Worm (Caenorhabditis elegans) whole organism, L2 larva: ENCODE results near the gene H32C10.1.
A peak's percentile ranks its signal among the peaks of the same experiment; 100 is the strongest.

Experiments
- C34F6.9 ChIP-seq: fragments of 150-350 bp; optimal IDR thresholded peaks from 2 replicates; lab custom pipeline; 2014; ENCODE audit warnings: missing biosample characterization, missing genetic modification characterization
- F13H6.1 ChIP-seq: sonication (generic microtip); optimal IDR thresholded peaks from 2 replicates; lab custom pipeline; 2016; ENCODE audit warnings: missing genetic modification characterization, missing compliant biosample characterization
- R02D3.7 ChIP-seq: fragments of 150-350 bp; optimal IDR thresholded peaks from 2 replicates; lab custom pipeline; 2014; ENCODE audit warnings: missing biosample characterization, missing genetic modification characterization
- Y55F3AM.14 ChIP-seq: fragments of 200-800 bp; sonication (Bioruptor generic); optimal IDR thresholded peaks from 2 replicates; lab custom pipeline; 2018; ENCODE audit warnings: mild to moderate bottlenecking, missing genetic modification characterization, missing compliant biosample characterization
- ZK546.5 ChIP-seq: sonication (generic microtip); optimal IDR thresholded peaks from 2 replicates; lab custom pipeline; 2017; ENCODE audit warnings: missing biosample characterization, missing genetic modification characterization
- alr-1 ChIP-seq: fragments of 150-350 bp; optimal IDR thresholded peaks from 2 replicates; lab custom pipeline; 2014; ENCODE audit warnings: missing biosample characterization, missing genetic modification characterization
- aly-2 ChIP-seq: fragments of 150-350 bp; optimal IDR thresholded peaks from 2 replicates; lab custom pipeline; 2014; ENCODE audit warnings: missing biosample characterization, missing genetic modification characterization
- ama-1 ChIP-seq: fragments of 150-350 bp; optimal IDR thresholded peaks from 2 replicates; lab custom pipeline; 2018; ENCODE audit warnings: inconsistent platforms
- blmp-1 ChIP-seq: sonication (generic microtip); optimal IDR thresholded peaks from 2 replicates; lab custom pipeline; 2017; ENCODE audit warnings: missing genetic modification characterization, mild to moderate bottlenecking, missing compliant biosample characterization, antibody characterized with exemption, moderate library complexity; ENCODE audit not compliant: insufficient read depth
- ceh-16 ChIP-seq: fragments of 150-350 bp; optimal IDR thresholded peaks from 2 replicates; lab custom pipeline; 2014; ENCODE audit warnings: missing biosample characterization, missing genetic modification characterization
- ceh-82 ChIP-seq: fragments of 150-350 bp; optimal IDR thresholded peaks from 2 replicates; lab custom pipeline; 2014; ENCODE audit warnings: missing biosample characterization, missing genetic modification characterization
- crh-2 ChIP-seq: sonication (generic microtip); optimal IDR thresholded peaks from 2 replicates; lab custom pipeline; 2017; ENCODE audit warnings: missing biosample characterization, missing genetic modification characterization
- dmd-4 ChIP-seq: sonication (generic microtip); optimal IDR thresholded peaks from 2 replicates; lab custom pipeline; 2017; ENCODE audit warnings: missing biosample characterization, missing genetic modification characterization
- elt-1 ChIP-seq: fragments of 150-350 bp; optimal IDR thresholded peaks from 2 replicates; lab custom pipeline; 2014; ENCODE audit warnings: missing biosample characterization, missing genetic modification characterization
- elt-3 ChIP-seq: sonication (generic microtip); optimal IDR thresholded peaks from 2 replicates; lab custom pipeline; 2017; ENCODE audit warnings: missing biosample characterization, missing genetic modification characterization
- fos-1 ChIP-seq: fragments of 150-350 bp; optimal IDR thresholded peaks from 2 replicates; lab custom pipeline; 2014; ENCODE audit warnings: missing biosample characterization, missing genetic modification characterization
- gmeb-1 ChIP-seq: fragments of 150-350 bp; optimal IDR thresholded peaks from 2 replicates; lab custom pipeline; 2014; ENCODE audit warnings: missing biosample characterization, missing genetic modification characterization
- lin-11 ChIP-seq: fragments of 150-350 bp; sonication (generic microtip); optimal IDR thresholded peaks from 2 replicates; lab custom pipeline; 2014; ENCODE audit warnings: missing biosample characterization, missing genetic modification characterization, inconsistent platforms, mixed read lengths
- lin-13 ChIP-seq: fragments of 150-350 bp; optimal IDR thresholded peaks from 2 replicates; lab custom pipeline; 2014; ENCODE audit warnings: missing biosample characterization, missing genetic modification reagents, missing genetic modification characterization
- lin-39 ChIP-seq: fragments of 150-350 bp; optimal IDR thresholded peaks from 2 replicates; lab custom pipeline; 2014; ENCODE audit warnings: missing biosample characterization, missing genetic modification reagents, missing genetic modification characterization
- lsy-2 ChIP-seq, 2 experiments: fragments of 150-350 bp in 1 of 2; sonication (generic microtip) in 1 of 2; optimal IDR thresholded peaks; 2 replicates each; lab custom pipeline; 2014 to 2017; ENCODE audit warnings: missing biosample characterization in 2 of 2, missing genetic modification characterization in 2 of 2
- mbf-1 ChIP-seq: sonication (generic microtip); optimal IDR thresholded peaks from 2 replicates; lab custom pipeline; 2017; ENCODE audit warnings: missing biosample characterization, missing genetic modification characterization
- nhr-10 ChIP-seq: sonication (generic microtip); optimal IDR thresholded peaks from 2 replicates; lab custom pipeline; 2017; ENCODE audit warnings: missing biosample characterization, missing genetic modification characterization
- nhr-129 ChIP-seq: fragments of 150-350 bp; optimal IDR thresholded peaks from 2 replicates; lab custom pipeline; 2014; ENCODE audit warnings: missing biosample characterization, missing genetic modification characterization
- nhr-21 ChIP-seq: fragments of 150-350 bp; optimal IDR thresholded peaks from 2 replicates; lab custom pipeline; 2014; ENCODE audit warnings: missing biosample characterization, missing genetic modification characterization
- nhr-23 ChIP-seq: fragments of 150-350 bp; optimal IDR thresholded peaks from 2 replicates; lab custom pipeline; 2014; ENCODE audit warnings: missing biosample characterization, missing genetic modification reagents, missing genetic modification characterization
- nhr-25 ChIP-seq: fragments of 150-350 bp; sonication (generic microtip); optimal IDR thresholded peaks from 3 replicates; lab custom pipeline; 2014; ENCODE audit warnings: missing biosample characterization, missing genetic modification characterization
- nhr-77 ChIP-seq: fragments of 150-350 bp; optimal IDR thresholded peaks from 2 replicates; lab custom pipeline; 2014; ENCODE audit warnings: missing biosample characterization, missing genetic modification characterization
- sem-4 ChIP-seq: fragments of 150-350 bp; optimal IDR thresholded peaks from 2 replicates; lab custom pipeline; 2014; ENCODE audit warnings: missing biosample characterization, missing genetic modification reagents, missing genetic modification characterization
- skn-1 ChIP-seq: sonication (generic microtip); optimal IDR thresholded peaks from 2 replicates; lab custom pipeline; 2017; ENCODE audit warnings: missing biosample characterization, missing genetic modification characterization
- sma-3 ChIP-seq: sonication (generic microtip); optimal IDR thresholded peaks from 2 replicates; lab custom pipeline; 2016; ENCODE audit warnings: missing genetic modification reagents, missing genetic modification characterization, missing compliant biosample characterization
- sma-9 ChIP-seq, 2 experiments: fragments of 150-350 bp in 1 of 2; sonication (generic microtip) in 1 of 2; optimal IDR thresholded peaks; 2 replicates each; lab custom pipeline; 2014 to 2016; ENCODE audit warnings: missing genetic modification characterization in 2 of 2, mild to moderate bottlenecking in 1 of 2, missing biosample characterization in 1 of 2, missing compliant biosample characterization in 1 of 2, missing genetic modification reagents in 1 of 2, moderate library complexity in 1 of 2
- snpc-4 ChIP-seq: fragments of 150-350 bp; optimal IDR thresholded peaks from 2 replicates; lab custom pipeline; 2014; ENCODE audit warnings: missing biosample characterization, missing genetic modification characterization
- unc-39 ChIP-seq: fragments of 150-350 bp; optimal IDR thresholded peaks from 2 replicates; lab custom pipeline; 2014; ENCODE audit warnings: missing biosample characterization, missing genetic modification characterization
- unc-55 ChIP-seq: fragments of 150-350 bp; sonication (generic microtip); optimal IDR thresholded peaks from 3 replicates; lab custom pipeline; 2014; ENCODE audit warnings: missing biosample characterization, missing genetic modification reagents, missing genetic modification characterization
- unc-62 ChIP-seq: fragments of 150-350 bp; optimal IDR thresholded peaks from 2 replicates; lab custom pipeline; 2014; ENCODE audit warnings: missing biosample characterization, missing genetic modification reagents, missing genetic modification characterization
- ztf-1 ChIP-seq: fragments of 200-800 bp; sonication (Bioruptor generic); conservative IDR thresholded peaks from 2 replicates; pipeline ENCODE4 v1.3.6; 2022; ENCODE audit warnings: missing genetic modification characterization, missing compliant biosample characterization
- ztf-11 ChIP-seq: sonication (generic microtip); optimal IDR thresholded peaks from 2 replicates; lab custom pipeline; 2017; ENCODE audit warnings: missing biosample characterization, missing genetic modification characterization
- ztf-4 ChIP-seq: fragments of 150-350 bp; optimal IDR thresholded peaks from 2 replicates; lab custom pipeline; 2014; ENCODE audit warnings: missing biosample characterization, missing genetic modification characterization

H32C10.1 gene

ce11 chrIV:5926643-5927042 is 7.5 kb upstream of the H32C10.1 start:
- TF ChIP-seq ztf-1 (GFP tag; lab: Robert Waterston, UW): no peak
- TF ChIP-seq unc-55 (GFP tag; lab: Kevin White, UChicago): no peak
- peak; percentile 47 for TF ChIP-seq sma-3 (GFP tag; lab: Kevin White, UChicago)
- TF ChIP-seq sma-9 (GFP tag; optimal IDR thresholded peaks at IDR 0.05; lab: Kevin White, UChicago): peak; percentile 45
- TF ChIP-seq sma-9 (tag; optimal IDR thresholded peaks at IDR 0.05; lab: Kevin White, UChicago): no peak
- no peak for TF ChIP-seq elt-1 (tag; lab: Kevin White, UChicago)
- peak; percentile 45 for TF ChIP-seq ceh-16 (tag; lab: Kevin White, UChicago)
- peak; percentile 19 for TF ChIP-seq nhr-129 (tag; lab: Kevin White, UChicago)
- peak; percentile 80 for TF ChIP-seq nhr-25
- TF ChIP-seq blmp-1 (tag; lab: Kevin White, UChicago): peak; percentile 77
- TF ChIP-seq C34F6.9 (tag; lab: Kevin White, UChicago): peak; percentile 38
- TF ChIP-seq gmeb-1 (tag; lab: Kevin White, UChicago): peak; percentile 2
- peak; percentile 14 for TF ChIP-seq crh-2 (tag; lab: Kevin White, UChicago)

ce11 chrIV:5927805-5928204 is 6.3 kb upstream of the H32C10.1 start:
- no peak for TF ChIP-seq unc-62 (GFP tag; lab: Kevin White, UChicago)
- TF ChIP-seq sem-4: peak; percentile 12

- no peak for TF ChIP-seq crh-2 (tag; lab: Kevin White, UChicago)
- TF ChIP-seq unc-62 (GFP tag; lab: Kevin White, UChicago): no peak
- TF ChIP-seq mbf-1 (tag; lab: Kevin White, UChicago): no peak
- no peak for TF ChIP-seq R02D3.7 (tag; lab: Kevin White, UChicago)
- no peak for TF ChIP-seq elt-3 (tag; lab: Kevin White, UChicago)
- no peak for TF ChIP-seq gmeb-1 (tag; lab: Kevin White, UChicago)
- TF ChIP-seq dmd-4: no peak
- no peak for TF ChIP-seq elt-1 (tag; lab: Kevin White, UChicago)
- TF ChIP-seq nhr-25: no peak
- TF ChIP-seq C34F6.9 (tag; lab: Kevin White, UChicago): no peak
- no peak for TF ChIP-seq ztf-1 (GFP tag; lab: Robert Waterston, UW)
- no peak for TF ChIP-seq nhr-77 (tag; lab: Kevin White, UChicago)
- no peak for TF ChIP-seq lin-39 (tag; lab: Kevin White, UChicago)
- TF ChIP-seq blmp-1 (tag; lab: Kevin White, UChicago): no peak
- TF ChIP-seq ama-1 (lab: Kevin White, UChicago): no peak
- no peak for TF ChIP-seq lin-13
- no peak for TF ChIP-seq Y55F3AM.14 (GFP tag; lab: Kevin White, UChicago)
- TF ChIP-seq F13H6.1: no peak
- TF ChIP-seq sem-4: no peak
Measured at ce11 chrIV:5928957-5929356, 5.2 kb upstream of the H32C10.1 start.

ce11 chrIV:5930345-5930744 is 3.8 kb upstream of the H32C10.1 start, which contains the start of gene lin-33:
TSS of gene lin-33 (plus strand) at chrIV:5930645.
- TF ChIP-seq ceh-16 (tag; lab: Kevin White, UChicago) (no peak), mbf-1 (tag; lab: Kevin White, UChicago) (no peak), snpc-4 (no peak), unc-62 (GFP tag; lab: Kevin White, UChicago) (no peak), lin-13 (no peak), ZK546.5 (tag; lab: Kevin White, UChicago) (no peak), sma-9 (GFP tag; optimal IDR thresholded peaks at IDR 0.05; lab: Kevin White, UChicago) (no peak), sma-9 (tag; optimal IDR thresholded peaks at IDR 0.05; lab: Kevin White, UChicago) (no peak), ztf-11 (tag; lab: Kevin White, UChicago) (no peak), ceh-82 (no peak), sem-4 (no peak), nhr-21 (tag; lab: Kevin White, UChicago) (no peak), nhr-77 (tag; lab: Kevin White, UChicago) (no peak), unc-39 (tag; lab: Kevin White, UChicago) (no peak), aly-2 (tag; lab: Kevin White, UChicago) (no peak)

ce11 chrIV:5937106-5937505 is 3.0 kb downstream of the H32C10.1 start:
- TF ChIP-seq unc-39 (tag; lab: Kevin White, UChicago) (no peak), nhr-129 (tag; lab: Kevin White, UChicago) (no peak)

ce11 chrIV:5939122-5939521 is 5.0 kb downstream of the H32C10.1 start, which contains the start of gene mcu-1:
TSS of gene mcu-1 (minus strand) at chrIV:5939230.
- TF ChIP-seq mbf-1 (tag; lab: Kevin White, UChicago): no peak
- no peak for TF ChIP-seq unc-62 (GFP tag; lab: Kevin White, UChicago)
- no peak for TF ChIP-seq Y55F3AM.14 (GFP tag; lab: Kevin White, UChicago)
- TF ChIP-seq alr-1 (tag; lab: Kevin White, UChicago): no peak
- TF ChIP-seq fos-1: peak; percentile 84
- no peak for TF ChIP-seq aly-2 (tag; lab: Kevin White, UChicago)
- TF ChIP-seq lsy-2 (tag; optimal IDR thresholded peaks at IDR 0.05; lab: Kevin White, UChicago): peak in 1 of 2 experiments; percentile 19
- TF ChIP-seq ztf-4: no peak
- no peak for TF ChIP-seq sem-4
- no peak for TF ChIP-seq nhr-23
- TF ChIP-seq ceh-82: no peak
- TF ChIP-seq nhr-25: peak; percentile 80
- TF ChIP-seq lin-11 (tag; lab: Kevin White, UChicago): no peak
- no peak for TF ChIP-seq skn-1 (tag; lab: Kevin White, UChicago)
- TF ChIP-seq blmp-1 (tag; lab: Kevin White, UChicago): peak; percentile 84
- TF ChIP-seq nhr-21 (tag; lab: Kevin White, UChicago): peak; percentile 74
- TF ChIP-seq nhr-129 (tag; lab: Kevin White, UChicago): peak; percentile 35
- peak; percentile 65 for TF ChIP-seq sma-3 (GFP tag; lab: Kevin White, UChicago)
- peak; percentile 91 for TF ChIP-seq sma-9 (GFP tag; optimal IDR thresholded peaks at IDR 0.05; lab: Kevin White, UChicago)
- TF ChIP-seq sma-9 (tag; optimal IDR thresholded peaks at IDR 0.05; lab: Kevin White, UChicago): no peak
- TF ChIP-seq nhr-10 (tag; lab: Kevin White, UChicago): no peak
